Worm (Caenorhabditis elegans) whole organism, young adult: ENCODE measurements around the gene C34D4.3.

Experiments
- C17E4.6 ChIP-seq: fragments of 200-800 bp; sonication (Bioruptor generic); IDR thresholded peaks from 2 replicates; pipeline ENCODE4 v1.3.6; 2022; ENCODE audit warnings: missing genetic modification reagents, missing genetic modification characterization, missing compliant biosample characterization
- F23B12.7 ChIP-seq: sonication (generic microtip); optimal IDR thresholded peaks from 2 replicates; lab custom pipeline; 2017; ENCODE audit warnings: missing genetic modification characterization, mild to moderate bottlenecking, missing compliant biosample characterization, antibody characterized with exemption, moderate library complexity; ENCODE audit not compliant: insufficient read depth
- F49E8.2 ChIP-seq: sonication (generic microtip); optimal IDR thresholded peaks from 3 replicates; lab custom pipeline; 2017; ENCODE audit warnings: missing genetic modification characterization, mild to moderate bottlenecking, missing compliant biosample characterization, antibody characterized with exemption, moderate library complexity; ENCODE audit not compliant: insufficient read depth
- F52B5.7 ChIP-seq: sonication (generic microtip); optimal IDR thresholded peaks from 2 replicates; lab custom pipeline; 2016; ENCODE audit warnings: mild to moderate bottlenecking, missing genetic modification characterization, missing compliant biosample characterization
- F55B11.4 ChIP-seq: sonication (generic microtip); optimal IDR thresholded peaks from 2 replicates; lab custom pipeline; 2016; ENCODE audit warnings: missing compliant biosample characterization, missing genetic modification characterization, borderline replicate concordance; ENCODE audit not compliant: insufficient read depth
- F57A8.1 ChIP-seq: fragments of 200-800 bp; sonication (Bioruptor generic); optimal IDR thresholded peaks from 2 replicates; lab custom pipeline; 2018; ENCODE audit warnings: mild to moderate bottlenecking, missing genetic modification characterization, moderate library complexity, missing compliant biosample characterization
- F57C9.4 ChIP-seq: sonication (generic microtip); optimal IDR thresholded peaks from 2 replicates; lab custom pipeline; 2017; ENCODE audit warnings: mild to moderate bottlenecking, missing genetic modification characterization, missing compliant biosample characterization
- T26A5.8 ChIP-seq: sonication (generic microtip); optimal IDR thresholded peaks from 2 replicates; lab custom pipeline; 2016; ENCODE audit warnings: missing genetic modification characterization, missing compliant biosample characterization
- Y56A3A.18 ChIP-seq: fragments of 200-800 bp; sonication (Bioruptor generic); IDR thresholded peaks from 2 replicates; pipeline ENCODE4 v1.3.6; 2022; ENCODE audit warnings: missing genetic modification reagents, missing genetic modification characterization, missing compliant biosample characterization
- ama-1 ChIP-seq, 3 experiments: fragments of 150-350 bp in 1 of 3; sonication (generic microtip) in 2 of 3; optimal IDR thresholded peaks; 2 replicates each; lab custom pipeline; 2014 to 2018; ENCODE audit warnings: missing biosample characterization in 2 of 3, missing genetic modification characterization in 2 of 3, missing genetic modification reagents in 2 of 3
- attf-5 ChIP-seq: fragments of 200-800 bp; sonication (Bioruptor generic); optimal IDR thresholded peaks from 2 replicates; lab custom pipeline; 2018; ENCODE audit warnings: mild to moderate bottlenecking, missing genetic modification characterization, missing compliant biosample characterization
- egrh-3 ChIP-seq: fragments of 200-800 bp; sonication (Bioruptor generic); IDR thresholded peaks from 2 replicates; pipeline ENCODE4 v1.3.6; 2022; ENCODE audit warnings: missing genetic modification reagents, missing genetic modification characterization, missing compliant biosample characterization
- fkh-3 ChIP-seq: sonication (generic microtip); optimal IDR thresholded peaks from 2 replicates; lab custom pipeline; 2016; ENCODE audit warnings: mild to moderate bottlenecking, missing genetic modification characterization, missing compliant biosample characterization
- him-1 ChIP-seq: sonication (generic microtip); optimal IDR thresholded peaks from 2 replicates; lab custom pipeline; 2016; ENCODE audit warnings: missing genotype, missing genetic modification reagents, missing genetic modification characterization, missing compliant biosample characterization
- hlh-12 ChIP-seq: sonication (generic microtip); optimal IDR thresholded peaks from 2 replicates; lab custom pipeline; 2016; ENCODE audit warnings: missing genetic modification characterization, missing compliant biosample characterization
- lir-1 ChIP-seq: fragments of 200-800 bp; sonication (Bioruptor generic); conservative IDR thresholded peaks from 2 replicates; pipeline ENCODE4 v1.3.6; 2022; ENCODE audit warnings: missing genetic modification reagents, missing genetic modification characterization, missing compliant biosample characterization
- lsl-1 ChIP-seq: fragments of 200-800 bp; sonication (Bioruptor generic); optimal IDR thresholded peaks from 2 replicates; lab custom pipeline; 2018; ENCODE audit warnings: mild to moderate bottlenecking, missing genetic modification characterization, moderate library complexity, missing compliant biosample characterization
- lsy-27 ChIP-seq: sonication (generic microtip); optimal IDR thresholded peaks from 2 replicates; lab custom pipeline; 2017; ENCODE audit warnings: missing genetic modification characterization, mild to moderate bottlenecking, missing compliant biosample characterization, antibody characterized with exemption, missing genotype, borderline replicate concordance; ENCODE audit not compliant: insufficient read depth
- madf-10 ChIP-seq: sonication (generic microtip); optimal IDR thresholded peaks from 2 replicates; lab custom pipeline; 2016; ENCODE audit warnings: mild to moderate bottlenecking, missing genetic modification characterization, missing compliant biosample characterization
- mcd-1 ChIP-seq: fragments of 200-800 bp; sonication (Bioruptor generic); IDR thresholded peaks from 2 replicates; pipeline ENCODE4 v1.3.6; 2022; ENCODE audit warnings: missing genetic modification reagents, missing genetic modification characterization, missing compliant biosample characterization
- nfya-2 ChIP-seq: fragments of 200-800 bp; sonication (Bioruptor generic); IDR thresholded peaks from 2 replicates; pipeline ENCODE4 v1.3.6; 2022; ENCODE audit warnings: missing genetic modification reagents, missing genetic modification characterization, missing compliant biosample characterization
- nhr-120 ChIP-seq: fragments of 200-800 bp; sonication (Bioruptor generic); IDR thresholded peaks from 2 replicates; pipeline ENCODE4 v1.3.6; 2022; ENCODE audit warnings: missing genetic modification characterization, missing compliant biosample characterization
- nhr-80 ChIP-seq: sonication (generic microtip); optimal IDR thresholded peaks from 2 replicates; lab custom pipeline; 2016; ENCODE audit warnings: missing genetic modification characterization, missing compliant biosample characterization
- repo-1 ChIP-seq: sonication (generic microtip); optimal IDR thresholded peaks from 2 replicates; lab custom pipeline; 2017; ENCODE audit warnings: mild to moderate bottlenecking, missing genetic modification characterization, missing compliant biosample characterization
- ztf-18 ChIP-seq: sonication (generic microtip); optimal IDR thresholded peaks from 2 replicates; lab custom pipeline; 2016; ENCODE audit warnings: missing genotype, mild to moderate bottlenecking, missing genetic modification characterization, missing compliant biosample characterization
- ztf-25 ChIP-seq: fragments of 200-800 bp; sonication (Bioruptor generic); IDR thresholded peaks from 2 replicates; pipeline ENCODE4 v1.3.6; 2022; ENCODE audit warnings: missing genetic modification reagents, missing genetic modification characterization, missing compliant biosample characterization
- ztf-26 ChIP-seq: sonication (generic microtip); optimal IDR thresholded peaks from 2 replicates; lab custom pipeline; 2017; ENCODE audit warnings: missing genetic modification characterization, missing compliant biosample characterization

C34D4.3 gene

ce11 chrIV:7153362-7153761 lies at the start of gene C34D4.3:
Gene C34D4.3 (plus strand): TSS chrIV:7153662.
- TF ChIP-seq mcd-1 (GFP tag; lab: Robert Waterston, UW) (no peak), nhr-120 (GFP tag; lab: Robert Waterston, UW) (no peak), F57A8.1 (GFP tag; lab: Kevin White, UChicago) (no peak), ztf-25 (GFP tag; lab: Robert Waterston, UW) (no peak), F57C9.4 (tag; lab: Kevin White, UChicago) (no peak), F49E8.2 (no peak)

ce11 chrIV:7107893-7108292 lies 45.6 kb upstream of the C34D4.3 start, which contains the start of gene ZC477.2:
Gene ZC477.2 (plus strand): TSS chrIV:7108193.
- TF ChIP-seq lsy-27 (tag; lab: Kevin White, UChicago) (no peak), repo-1 (tag; lab: Kevin White, UChicago) (no peak), F52B5.7 (tag; lab: Kevin White, UChicago) (no peak), lir-1 (GFP tag; lab: Robert Waterston, UW) (no peak), F23B12.7 (tag; lab: Kevin White, UChicago) (no peak)

- TF ChIP-seq fkh-3 (tag; lab: Kevin White, UChicago) (no peak), him-1 (no peak), nhr-80 (no peak), F55B11.4 (tag; lab: Kevin White, UChicago) (no peak), repo-1 (tag; lab: Kevin White, UChicago) (no peak), Y56A3A.18 (no peak)
These were observed 42.1 kb upstream of the C34D4.3 start, which contains the start of the genes ZC477.7 and ssq-3 for ce11 chrIV:7111354-7111753. Gene ZC477.7 (minus strand): TSS chrIV:7111454. Gene ssq-3 (plus strand): TSS chrIV:7111604.

- peak; percentile 63; the same call in 1 of the 2 replicates for TF ChIP-seq egrh-3 (GFP tag; lab: Robert Waterston, UW)
These were observed 41.1 kb upstream of the C34D4.3 start for ce11 chrIV:7112312-7112711.

- TF ChIP-seq attf-5 = no peak
- no peak for TF ChIP-seq T26A5.8 (tag; lab: Kevin White, UChicago)
- no peak for TF ChIP-seq C17E4.6 (GFP tag; lab: Robert Waterston, UW)
- no peak for TF ChIP-seq ztf-18
- TF ChIP-seq hlh-12 (tag; lab: Kevin White, UChicago) = no peak
- no peak for TF ChIP-seq ztf-26 (tag; lab: Kevin White, UChicago)
These were observed 38.9 kb upstream of the C34D4.3 start, which contains the start of gene nas-8 for ce11 chrIV:7114599-7114998. Gene nas-8 (plus strand): TSS chrIV:7114899.

ce11 chrIV:7121313-7122055 lies 32.0 kb upstream of the C34D4.3 start, which contains the start of the genes C34D4.10 and str-48:
Gene C34D4.10 (minus strand): TSS chrIV:7121413.
Gene str-48 (plus strand): TSS chrIV:7122005.
- TF ChIP-seq nfya-2 = no peak
- peak; percentile 66 for TF ChIP-seq lsl-1 (GFP tag; lab: Kevin White, UChicago)

ce11 chrIV:7131780-7132179 lies 21.7 kb upstream of the C34D4.3 start, which contains the start of gene grsp-3:
Gene grsp-3 (minus strand): TSS chrIV:7131928.
- TF ChIP-seq ama-1 (optimal IDR thresholded peaks at IDR 0.05; lab: Kevin White, UChicago) (no peak), ama-1 (GFP tag; optimal IDR thresholded peaks at IDR 0.05; lab: Kevin White, UChicago) (peak in 1 of 2 experiments; percentile 20), madf-10 (no peak)
